Fruit fly (Drosophila melanogaster): ENCODE data around the gene Hr39.

dm6 chr2L:21218240-21218911 is 18.7 kb upstream of the Hr39 start, which contains the start of gene CG8679:
- TF ChIP-seq Dfd (GFP tag; optimal IDR thresholded peaks at IDR 0.05) = no peak
- TF ChIP-seq OdsH (GFP tag; optimal IDR thresholded peaks at IDR 0.05) = no peak
- TF ChIP-seq Hnf4 (GFP tag; optimal IDR thresholded peaks at IDR 0.05) = no peak
- TF ChIP-seq pan (optimal IDR thresholded peaks at IDR 0.05) = no peak
- no peak for TF ChIP-seq Mio (GFP tag; optimal IDR thresholded peaks at IDR 0.05)
- peak; percentile 30 for TF ChIP-seq Vsx2 (GFP tag; optimal IDR thresholded peaks at IDR 0.05; ENCODE audit: partially characterized antibody)
- TF ChIP-seq usp (GFP tag; optimal IDR thresholded peaks at IDR 0.05) = no peak
- no peak for TF ChIP-seq lola (GFP tag; optimal IDR thresholded peaks at IDR 0.05)
- TF ChIP-seq Myc (optimal IDR thresholded peaks at IDR 0.05) = no peak
- TF ChIP-seq h (GFP tag; optimal IDR thresholded peaks at IDR 0.05) = no peak

All from whole organism, wandering third instar larva.